Worm (Caenorhabditis elegans) whole organism, young adult: Measurements from ENCODE around the gene F19G12.9.
A peak's percentile ranks its signal among the peaks of the same experiment; 100 is the strongest.

ENCODE experiments used
- B0019.2 ChIP-seq: fragments of 200-800 bp; sonication (Bioruptor generic); conservative IDR thresholded peaks from 2 replicates; pipeline ENCODE4 v1.3.6; 2022; ENCODE audit warnings: missing genetic modification reagents, missing genetic modification characterization, missing compliant biosample characterization
- B0336.3 ChIP-seq: fragments of 200-800 bp; sonication (Bioruptor generic); IDR thresholded peaks from 2 replicates; pipeline ENCODE4 v1.3.6; 2022; ENCODE audit warnings: missing genetic modification characterization, missing compliant biosample characterization
- F37B4.10 ChIP-seq: fragments of 200-800 bp; sonication (Bioruptor generic); IDR thresholded peaks from 2 replicates; pipeline ENCODE4 v1.3.6; 2022; ENCODE audit warnings: missing genetic modification characterization, missing compliant biosample characterization
- F39B2.1 ChIP-seq: fragments of 200-800 bp; sonication (Bioruptor generic); IDR thresholded peaks from 2 replicates; pipeline ENCODE4 v1.3.6; 2022; ENCODE audit warnings: missing genetic modification reagents, missing genetic modification characterization, missing compliant biosample characterization
- F57C9.4 ChIP-seq: sonication (generic microtip); optimal IDR thresholded peaks from 2 replicates; lab custom pipeline; 2017; ENCODE audit warnings: mild to moderate bottlenecking, missing genetic modification characterization, missing compliant biosample characterization
- K11D2.4 ChIP-seq: fragments of 200-800 bp; sonication (Bioruptor generic); IDR thresholded peaks from 2 replicates; pipeline ENCODE4 v1.3.6; 2022; ENCODE audit warnings: missing genetic modification reagents, missing genetic modification characterization, missing compliant biosample characterization
- T07F8.4 ChIP-seq: sonication (generic microtip); optimal IDR thresholded peaks from 2 replicates; lab custom pipeline; 2016; ENCODE audit warnings: mild to moderate bottlenecking, missing genetic modification characterization, moderate library complexity, missing compliant biosample characterization
- Y56A3A.18 ChIP-seq: fragments of 200-800 bp; sonication (Bioruptor generic); IDR thresholded peaks from 2 replicates; pipeline ENCODE4 v1.3.6; 2022; ENCODE audit warnings: missing genetic modification reagents, missing genetic modification characterization, missing compliant biosample characterization
- Y79H2A.3 ChIP-seq: fragments of 200-800 bp; sonication (Bioruptor generic); conservative IDR thresholded peaks from 2 replicates; pipeline ENCODE4 v1.3.6; 2022; ENCODE audit warnings: missing genetic modification reagents, missing genetic modification characterization, missing compliant biosample characterization
- Y95B8A.8 ChIP-seq: fragments of 200-800 bp; sonication (Bioruptor generic); IDR thresholded peaks from 2 replicates; pipeline ENCODE4 v1.3.6; 2022; ENCODE audit warnings: missing genetic modification reagents, missing genetic modification characterization, missing compliant biosample characterization
- ZK185.1 ChIP-seq: sonication (generic microtip); optimal IDR thresholded peaks from 2 replicates; lab custom pipeline; 2016; ENCODE audit warnings: mild to moderate bottlenecking, missing genetic modification characterization, missing compliant biosample characterization; ENCODE audit not compliant: poor library complexity, severe bottlenecking
- ama-1 ChIP-seq, 3 experiments: fragments of 150-350 bp in 1 of 3; sonication (generic microtip) in 2 of 3; optimal IDR thresholded peaks; 2 replicates each; lab custom pipeline; 2014 to 2018; ENCODE audit warnings: missing biosample characterization in 2 of 3, missing genetic modification characterization in 2 of 3, missing genetic modification reagents in 2 of 3
- aptf-2 ChIP-seq: fragments of 200-800 bp; sonication (Bioruptor generic); conservative IDR thresholded peaks from 2 replicates; pipeline ENCODE4 v1.3.6; 2022; ENCODE audit warnings: missing genetic modification reagents, missing genetic modification characterization, missing compliant biosample characterization
- aptf-3 ChIP-seq: fragments of 200-800 bp; sonication (Bioruptor generic); IDR thresholded peaks from 2 replicates; pipeline ENCODE4 v1.3.6; 2022; ENCODE audit warnings: missing genetic modification characterization, missing compliant biosample characterization
- attf-5 ChIP-seq: fragments of 200-800 bp; sonication (Bioruptor generic); optimal IDR thresholded peaks from 2 replicates; lab custom pipeline; 2018; ENCODE audit warnings: mild to moderate bottlenecking, missing genetic modification characterization, missing compliant biosample characterization
- attf-6 ChIP-seq: fragments of 200-800 bp; sonication (Bioruptor generic); IDR thresholded peaks from 2 replicates; pipeline ENCODE4 v1.3.6; 2022; ENCODE audit warnings: missing genetic modification reagents, missing genetic modification characterization, missing compliant biosample characterization
- bed-2 ChIP-seq: fragments of 200-800 bp; sonication (Bioruptor generic); IDR thresholded peaks from 2 replicates; pipeline ENCODE4 v1.3.6; 2022; ENCODE audit warnings: missing genetic modification reagents, missing genetic modification characterization, missing compliant biosample characterization
- ccch-3 ChIP-seq: fragments of 200-800 bp; sonication (Bioruptor generic); optimal IDR thresholded peaks from 2 replicates; lab custom pipeline; 2018; ENCODE audit warnings: mild to moderate bottlenecking, missing genetic modification characterization, missing compliant biosample characterization
- ceh-27 ChIP-seq: fragments of 200-800 bp; sonication (Bioruptor generic); optimal IDR thresholded peaks from 2 replicates; lab custom pipeline; 2018; ENCODE audit warnings: mild to moderate bottlenecking, missing genetic modification characterization, moderate library complexity, missing compliant biosample characterization
- chd-7 ChIP-seq: sonication (generic microtip); optimal IDR thresholded peaks from 2 replicates; lab custom pipeline; 2016; ENCODE audit warnings: mild to moderate bottlenecking, missing genetic modification characterization, moderate library complexity, missing compliant biosample characterization
- die-1 ChIP-seq: sonication (generic microtip); optimal IDR thresholded peaks from 2 replicates; lab custom pipeline; 2016; ENCODE audit warnings: missing genotype, mild to moderate bottlenecking, missing genetic modification characterization, missing compliant biosample characterization
- dpl-1 ChIP-seq: fragments of 150-350 bp; optimal IDR thresholded peaks from 2 replicates; lab custom pipeline; 2014; ENCODE audit warnings: missing biosample characterization, missing genetic modification reagents, missing genetic modification characterization
- ekl-4 ChIP-seq: fragments of 200-800 bp; sonication (Bioruptor generic); IDR thresholded peaks from 2 replicates; pipeline ENCODE4 v1.3.6; 2022; ENCODE audit warnings: missing genetic modification reagents, missing genetic modification characterization, missing compliant biosample characterization
- fkh-3 ChIP-seq: sonication (generic microtip); optimal IDR thresholded peaks from 2 replicates; lab custom pipeline; 2016; ENCODE audit warnings: mild to moderate bottlenecking, missing genetic modification characterization, missing compliant biosample characterization
- him-1 ChIP-seq: sonication (generic microtip); optimal IDR thresholded peaks from 2 replicates; lab custom pipeline; 2016; ENCODE audit warnings: missing genotype, missing genetic modification reagents, missing genetic modification characterization, missing compliant biosample characterization
- hlh-26 ChIP-seq: fragments of 200-800 bp; sonication (Bioruptor generic); conservative IDR thresholded peaks from 2 replicates; pipeline ENCODE4 v1.3.6; 2022; ENCODE audit warnings: missing genetic modification reagents, missing genetic modification characterization, missing compliant biosample characterization
- hmg-20 ChIP-seq: fragments of 200-800 bp; sonication (Bioruptor generic); IDR thresholded peaks from 2 replicates; pipeline ENCODE4 v1.3.6; 2022; ENCODE audit warnings: missing genetic modification reagents, missing genetic modification characterization, missing compliant biosample characterization
- lag-1 ChIP-seq: fragments of 200-800 bp; sonication (Bioruptor generic); IDR thresholded peaks from 2 replicates; pipeline ENCODE4 v1.3.6; 2022; ENCODE audit warnings: missing genetic modification reagents, missing genetic modification characterization, missing compliant biosample characterization
- lin-40 ChIP-seq: sonication (generic microtip); optimal IDR thresholded peaks from 2 replicates; lab custom pipeline; 2016; ENCODE audit warnings: missing genetic modification characterization, mild to moderate bottlenecking, missing compliant biosample characterization, missing genotype, missing genetic modification reagents
- madf-3 ChIP-seq: fragments of 200-800 bp; sonication (Bioruptor generic); IDR thresholded peaks from 2 replicates; pipeline ENCODE4 v1.3.6; 2022; ENCODE audit warnings: missing genetic modification reagents, missing genetic modification characterization, missing compliant biosample characterization
- mes-4 ChIP-seq: sonication (generic microtip); optimal IDR thresholded peaks from 2 replicates; lab custom pipeline; 2016; ENCODE audit warnings: missing genotype, missing genetic modification characterization, missing compliant biosample characterization
- nfya-1 ChIP-seq: sonication (generic microtip); optimal IDR thresholded peaks from 2 replicates; lab custom pipeline; 2017; ENCODE audit warnings: antibody characterized with exemption, missing compliant biosample characterization, missing genetic modification characterization, borderline replicate concordance; ENCODE audit not compliant: insufficient read depth
- nhr-179 ChIP-seq: sonication (generic microtip); optimal IDR thresholded peaks from 2 replicates; lab custom pipeline; 2016; ENCODE audit warnings: mild to moderate bottlenecking, missing genetic modification characterization, missing compliant biosample characterization
- rec-8 ChIP-seq, 2 experiments: sonication (generic microtip); optimal IDR thresholded peaks; 2 replicates each; lab custom pipeline; 2016; ENCODE audit warnings: mild to moderate bottlenecking in 2 of 2, missing genetic modification characterization in 2 of 2, missing genetic modification reagents in 2 of 2, missing genotype in 2 of 2, missing biosample characterization in 1 of 2, missing compliant biosample characterization in 1 of 2, moderate library complexity in 1 of 2
- sdz-38 ChIP-seq: sonication (generic microtip); optimal IDR thresholded peaks from 2 replicates; lab custom pipeline; 2016; ENCODE audit warnings: missing genotype, missing genetic modification characterization, missing compliant biosample characterization
- sea-2 ChIP-seq: fragments of 200-800 bp; sonication (Bioruptor generic); IDR thresholded peaks from 2 replicates; pipeline ENCODE4 v1.3.6; 2022; ENCODE audit warnings: missing genetic modification characterization, missing compliant biosample characterization
- snpc-1.3 ChIP-seq: sonication (generic microtip); optimal IDR thresholded peaks from 2 replicates; lab custom pipeline; 2017; ENCODE audit warnings: missing genetic modification characterization, mild to moderate bottlenecking, missing compliant biosample characterization, antibody characterized with exemption, moderate library complexity, missing genotype, missing genetic modification reagents; ENCODE audit not compliant: insufficient read depth
- snpc-4 ChIP-seq, 5 experiments: fragments of 150-350 bp in 1 of 5; sonication (generic microtip) in 4 of 5; optimal IDR thresholded peaks; 2 replicates each; lab custom pipeline; 2014 to 2018; ENCODE audit warnings: missing genetic modification characterization in 5 of 5, missing biosample characterization in 3 of 5, antibody characterized with exemption in 2 of 5, mild to moderate bottlenecking in 2 of 5, missing compliant biosample characterization in 2 of 5, missing genotype in 2 of 5, moderate library complexity in 2 of 5, missing genetic modification reagents in 1 of 5
- tbx-9 ChIP-seq: sonication (generic microtip); optimal IDR thresholded peaks from 2 replicates; lab custom pipeline; 2016; ENCODE audit warnings: borderline replicate concordance, missing genetic modification characterization, inconsistent platforms, missing compliant biosample characterization
- tlf-1 ChIP-seq: fragments of 200-800 bp; sonication (Bioruptor generic); optimal IDR thresholded peaks from 2 replicates; lab custom pipeline; 2018; ENCODE audit warnings: mild to moderate bottlenecking, missing genetic modification characterization, missing compliant biosample characterization
- unc-62 ChIP-seq: fragments of 150-350 bp; optimal IDR thresholded peaks from 2 replicates; lab custom pipeline; 2014; ENCODE audit warnings: missing biosample characterization, missing genetic modification reagents, missing genetic modification characterization
- xnd-1 ChIP-seq: sonication (generic microtip); optimal IDR thresholded peaks from 2 replicates; lab custom pipeline; 2016; ENCODE audit warnings: missing genotype, missing genetic modification reagents, missing genetic modification characterization, missing compliant biosample characterization
- ztf-18 ChIP-seq: sonication (generic microtip); optimal IDR thresholded peaks from 2 replicates; lab custom pipeline; 2016; ENCODE audit warnings: missing genotype, mild to moderate bottlenecking, missing genetic modification characterization, missing compliant biosample characterization

Gene F19G12.9

DNA sequence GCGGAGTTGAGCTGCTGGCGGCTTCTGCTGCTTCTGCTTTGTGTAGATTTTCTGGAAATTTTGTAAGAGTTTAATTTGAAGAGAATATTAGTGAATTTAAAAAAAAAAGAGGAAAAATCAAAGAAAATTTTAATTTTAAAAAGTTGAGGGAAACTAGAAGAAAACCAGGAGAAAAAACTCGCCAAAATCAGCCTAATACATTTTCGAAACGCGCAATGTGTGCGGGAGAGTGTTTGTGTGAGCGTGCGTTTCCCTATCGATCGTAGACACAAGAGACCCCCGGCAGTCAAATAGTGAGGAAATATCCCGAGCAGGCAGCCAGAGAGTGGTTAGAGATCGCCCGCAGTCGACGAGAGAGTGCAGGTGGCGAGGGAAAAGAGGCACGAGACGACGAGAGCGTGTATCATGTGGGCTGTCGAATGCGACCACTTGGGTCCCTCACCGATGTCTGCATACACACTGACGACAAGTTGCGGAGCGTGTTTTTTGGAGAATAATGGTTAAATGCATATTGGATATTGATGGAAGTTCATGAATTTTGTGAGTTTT is 27.7 kb downstream of the F19G12.9 start, which contains the start of gene zfp-3 (continued):
- TF ChIP-seq ZK185.1 (tag; lab: Kevin White, UChicago) (peak; percentile 87), dpl-1 (no peak), Y79H2A.3 (GFP tag; lab: Robert Waterston, UW) (no peak), ama-1 (optimal IDR thresholded peaks at IDR 0.05; lab: Kevin White, UChicago) (no peak), ama-1 (GFP tag; optimal IDR thresholded peaks at IDR 0.05; lab: Kevin White, UChicago) (no peak), lag-1 (GFP tag; lab: Robert Waterston, UW) (no peak), Y56A3A.18 (GFP tag; lab: Robert Waterston, UW) (0 out of 2 replicates have a peak, but pooled peaks have one; percentile 50), hlh-26 (no peak), ztf-18 (tag; lab: Kevin White, UChicago) (peak; percentile 39), K11D2.4 (peak; percentile 89), fkh-3 (tag; lab: Kevin White, UChicago) (no peak), nfya-1 (no peak), snpc-4 (GFP tag; optimal IDR thresholded peaks at IDR 0.05; lab: Kevin White, UChicago) (peak; percentile 55), snpc-4 (tag; optimal IDR thresholded peaks at IDR 0.05; lab: Kevin White, UChicago) (peak; percentile 45 to 78 (median 68)), attf-6 (GFP tag; lab: Robert Waterston, UW) (no peak), tbx-9 (tag; lab: Kevin White, UChicago) (no peak), sea-2 (GFP tag; lab: Robert Waterston, UW) (peak; percentile 47; the same call in 1 of the 2 replicates), mes-4 (tag; lab: Kevin White, UChicago) (no peak), Y95B8A.8 (GFP tag; lab: Robert Waterston, UW) (no peak), B0336.3 (GFP tag; lab: Robert Waterston, UW) (peak; percentile 88), nhr-179 (tag; lab: Kevin White, UChicago) (no peak), ceh-27 (GFP tag; lab: Kevin White, UChicago) (peak; percentile 95), aptf-2 (GFP tag; lab: Robert Waterston, UW) (no peak), hmg-20 (GFP tag; lab: Robert Waterston, UW) (peak; percentile 53; the same call in 1 of the 2 replicates), F57C9.4 (tag; lab: Kevin White, UChicago) (no peak), T07F8.4 (peak; percentile 18), him-1 (no peak), F37B4.10 (GFP tag; lab: Robert Waterston, UW) (no peak), B0019.2 (GFP tag; lab: Robert Waterston, UW) (no peak), die-1 (tag; lab: Kevin White, UChicago) (peak; percentile 11), tlf-1 (GFP tag; lab: Kevin White, UChicago) (peak; percentile 56), madf-3 (GFP tag; lab: Robert Waterston, UW) (no peak), chd-7 (peak; percentile 76), attf-5 (GFP tag; lab: Kevin White, UChicago) (peak; percentile 96), snpc-1.3 (no peak), aptf-3 (GFP tag; lab: Robert Waterston, UW) (no peak), ekl-4 (peak; percentile 92), ccch-3 (GFP tag; lab: Kevin White, UChicago) (no peak), unc-62 (GFP tag; lab: Kevin White, UChicago) (no peak), F39B2.1 (GFP tag; lab: Robert Waterston, UW) (no peak), sdz-38 (tag; lab: Kevin White, UChicago) (no peak), xnd-1 (tag; lab: Kevin White, UChicago) (no peak), lin-40 (tag; lab: Kevin White, UChicago) (peak; percentile 95), rec-8 (tag; optimal IDR thresholded peaks at IDR 0.05; lab: Kevin White, UChicago) (no peak), bed-2 (GFP tag; lab: Robert Waterston, UW) (no peak)
